Fruit fly (Drosophila melanogaster) S2 (cell line): ENCODE measurements around the gene Frl.

Source experiments
- CG8478 ChIP-seq: fragments of >200 bp; optimal IDR thresholded peaks from 2 replicates; lab custom pipeline; 2018
- CTCF ChIP-seq, 2 experiments: fragments of >200 bp; optimal IDR thresholded peaks; 2 replicates each; lab custom pipeline; 2018

dm6 chr3L:14003297-14004040, 49.5 kb upstream of the Frl start:
- TF ChIP-seq CTCF (optimal IDR thresholded peaks at IDR 0.05; lab: Kevin White, UChicago) (no peak), CG8478 (no peak)
